Worm (Caenorhabditis elegans): ENCODE measurements around the gene C55B6.4.

- TF ChIP-seq nhr-23 (tag; optimal IDR thresholded peaks at IDR 0.05) (no peak), nhr-43 (tag; optimal IDR thresholded peaks at IDR 0.05; ENCODE audit: poor library complexity, severe bottlenecking) (no peak), lin-39 (tag; optimal IDR thresholded peaks at IDR 0.05) (no peak), nhr-28 (tag; optimal IDR thresholded peaks at IDR 0.05) (no peak), nhr-76 (tag; optimal IDR thresholded peaks at IDR 0.05) (no peak), R02D3.7 (tag; optimal IDR thresholded peaks at IDR 0.05) (no peak)
Observed at ce11 chrX:7211405-7211804, 23.9 kb upstream of the C55B6.4 start, which contains the start of gene spp-22.
